Worm (Caenorhabditis elegans) whole organism, young adult: ENCODE results near the gene T01E8.1.
A peak's percentile ranks its signal among the peaks of the same experiment; 100 is the strongest.

Experiments
- B0035.1 ChIP-seq: sonication (generic microtip); optimal IDR thresholded peaks from 2 replicates; lab custom pipeline; 2016; ENCODE audit warnings: missing genetic modification characterization, mild to moderate bottlenecking, missing compliant biosample characterization, missing genotype, missing genetic modification reagents
- B0261.1 ChIP-seq: sonication (generic microtip); optimal IDR thresholded peaks from 2 replicates; lab custom pipeline; 2016; ENCODE audit warnings: mild to moderate bottlenecking, missing genetic modification characterization, moderate library complexity, missing compliant biosample characterization
- B0336.3 ChIP-seq: fragments of 200-800 bp; sonication (Bioruptor generic); IDR thresholded peaks from 2 replicates; pipeline ENCODE4 v1.3.6; 2022; ENCODE audit warnings: missing genetic modification characterization, missing compliant biosample characterization
- C06A6.2 ChIP-seq: fragments of 200-800 bp; sonication (Bioruptor generic); conservative IDR thresholded peaks from 2 replicates; pipeline ENCODE4 v1.3.6; 2022; ENCODE audit warnings: missing genetic modification characterization, missing compliant biosample characterization
- F37B4.10 ChIP-seq: fragments of 200-800 bp; sonication (Bioruptor generic); IDR thresholded peaks from 2 replicates; pipeline ENCODE4 v1.3.6; 2022; ENCODE audit warnings: missing genetic modification characterization, missing compliant biosample characterization
- F57A8.1 ChIP-seq: fragments of 200-800 bp; sonication (Bioruptor generic); optimal IDR thresholded peaks from 2 replicates; lab custom pipeline; 2018; ENCODE audit warnings: mild to moderate bottlenecking, missing genetic modification characterization, moderate library complexity, missing compliant biosample characterization
- T07F8.4 ChIP-seq: sonication (generic microtip); optimal IDR thresholded peaks from 2 replicates; lab custom pipeline; 2016; ENCODE audit warnings: mild to moderate bottlenecking, missing genetic modification characterization, moderate library complexity, missing compliant biosample characterization
- Y53G8AR.9 ChIP-seq: fragments of 200-800 bp; sonication (Bioruptor generic); conservative IDR thresholded peaks from 2 replicates; pipeline ENCODE4 v1.3.6; 2022; ENCODE audit warnings: missing genetic modification reagents, missing genetic modification characterization, missing compliant biosample characterization
- Y67H2A.10 ChIP-seq: fragments of 200-800 bp; sonication (Bioruptor generic); conservative IDR thresholded peaks from 2 replicates; pipeline ENCODE4 v1.3.6; 2022; ENCODE audit warnings: missing genetic modification reagents, missing genetic modification characterization, missing compliant biosample characterization
- Y79H2A.3 ChIP-seq: fragments of 200-800 bp; sonication (Bioruptor generic); conservative IDR thresholded peaks from 2 replicates; pipeline ENCODE4 v1.3.6; 2022; ENCODE audit warnings: missing genetic modification reagents, missing genetic modification characterization, missing compliant biosample characterization
- Y95B8A.8 ChIP-seq: fragments of 200-800 bp; sonication (Bioruptor generic); IDR thresholded peaks from 2 replicates; pipeline ENCODE4 v1.3.6; 2022; ENCODE audit warnings: missing genetic modification reagents, missing genetic modification characterization, missing compliant biosample characterization
- ZK185.1 ChIP-seq: sonication (generic microtip); optimal IDR thresholded peaks from 2 replicates; lab custom pipeline; 2016; ENCODE audit warnings: mild to moderate bottlenecking, missing genetic modification characterization, missing compliant biosample characterization; ENCODE audit not compliant: poor library complexity, severe bottlenecking
- aptf-3 ChIP-seq: fragments of 200-800 bp; sonication (Bioruptor generic); IDR thresholded peaks from 2 replicates; pipeline ENCODE4 v1.3.6; 2022; ENCODE audit warnings: missing genetic modification characterization, missing compliant biosample characterization
- atf-7 ChIP-seq: sonication (generic microtip); optimal IDR thresholded peaks from 2 replicates; lab custom pipeline; 2017; ENCODE audit warnings: mild to moderate bottlenecking, missing genetic modification characterization, missing compliant biosample characterization
- attf-5 ChIP-seq: fragments of 200-800 bp; sonication (Bioruptor generic); optimal IDR thresholded peaks from 2 replicates; lab custom pipeline; 2018; ENCODE audit warnings: mild to moderate bottlenecking, missing genetic modification characterization, missing compliant biosample characterization
- attf-6 ChIP-seq: fragments of 200-800 bp; sonication (Bioruptor generic); IDR thresholded peaks from 2 replicates; pipeline ENCODE4 v1.3.6; 2022; ENCODE audit warnings: missing genetic modification reagents, missing genetic modification characterization, missing compliant biosample characterization
- bed-1 ChIP-seq: fragments of 200-800 bp; sonication (Bioruptor generic); IDR thresholded peaks from 2 replicates; pipeline ENCODE4 v1.3.6; 2022; ENCODE audit warnings: missing genetic modification reagents, missing genetic modification characterization, missing compliant biosample characterization
- dox-1 ChIP-seq: fragments of 200-800 bp; sonication (Bioruptor generic); IDR thresholded peaks from 2 replicates; pipeline ENCODE4 v1.3.6; 2022; ENCODE audit warnings: missing genetic modification reagents, missing genetic modification characterization, missing compliant biosample characterization
- dpff-1 ChIP-seq: sonication (generic microtip); optimal IDR thresholded peaks from 2 replicates; lab custom pipeline; 2017; ENCODE audit warnings: mild to moderate bottlenecking, missing genetic modification characterization, missing compliant biosample characterization
- ets-4 ChIP-seq: fragments of 200-800 bp; sonication (Bioruptor generic); optimal IDR thresholded peaks from 2 replicates; lab custom pipeline; 2018; ENCODE audit warnings: mild to moderate bottlenecking, missing genetic modification characterization, missing compliant biosample characterization
- fkh-3 ChIP-seq: sonication (generic microtip); optimal IDR thresholded peaks from 2 replicates; lab custom pipeline; 2016; ENCODE audit warnings: mild to moderate bottlenecking, missing genetic modification characterization, missing compliant biosample characterization
- hlh-12 ChIP-seq: sonication (generic microtip); optimal IDR thresholded peaks from 2 replicates; lab custom pipeline; 2016; ENCODE audit warnings: missing genetic modification characterization, missing compliant biosample characterization
- hlh-26 ChIP-seq: fragments of 200-800 bp; sonication (Bioruptor generic); conservative IDR thresholded peaks from 2 replicates; pipeline ENCODE4 v1.3.6; 2022; ENCODE audit warnings: missing genetic modification reagents, missing genetic modification characterization, missing compliant biosample characterization
- hmg-1.2 ChIP-seq: fragments of 200-800 bp; sonication (Bioruptor generic); IDR thresholded peaks from 2 replicates; pipeline ENCODE4 v1.3.6; 2022; ENCODE audit warnings: missing genetic modification reagents, missing genetic modification characterization, missing compliant biosample characterization
- hmg-20 ChIP-seq: fragments of 200-800 bp; sonication (Bioruptor generic); IDR thresholded peaks from 2 replicates; pipeline ENCODE4 v1.3.6; 2022; ENCODE audit warnings: missing genetic modification reagents, missing genetic modification characterization, missing compliant biosample characterization
- lag-1 ChIP-seq: fragments of 200-800 bp; sonication (Bioruptor generic); IDR thresholded peaks from 2 replicates; pipeline ENCODE4 v1.3.6; 2022; ENCODE audit warnings: missing genetic modification reagents, missing genetic modification characterization, missing compliant biosample characterization
- let-526 ChIP-seq: fragments of 200-800 bp; sonication (Bioruptor generic); IDR thresholded peaks from 2 replicates; pipeline ENCODE4 v1.3.6; 2022; ENCODE audit warnings: missing genetic modification reagents, missing genetic modification characterization, missing compliant biosample characterization
- lin-26 ChIP-seq: fragments of 200-800 bp; sonication (Bioruptor generic); IDR thresholded peaks from 2 replicates; pipeline ENCODE4 v1.3.6; 2022; ENCODE audit warnings: missing genetic modification reagents, missing genetic modification characterization, missing compliant biosample characterization
- madf-10 ChIP-seq: sonication (generic microtip); optimal IDR thresholded peaks from 2 replicates; lab custom pipeline; 2016; ENCODE audit warnings: mild to moderate bottlenecking, missing genetic modification characterization, missing compliant biosample characterization
- mcd-1 ChIP-seq: fragments of 200-800 bp; sonication (Bioruptor generic); IDR thresholded peaks from 2 replicates; pipeline ENCODE4 v1.3.6; 2022; ENCODE audit warnings: missing genetic modification reagents, missing genetic modification characterization, missing compliant biosample characterization
- mel-28 ChIP-seq: sonication (generic microtip); optimal IDR thresholded peaks from 2 replicates; lab custom pipeline; 2016; ENCODE audit warnings: borderline replicate concordance, mild to moderate bottlenecking, missing genetic modification characterization, missing compliant biosample characterization
- nhr-120 ChIP-seq: fragments of 200-800 bp; sonication (Bioruptor generic); IDR thresholded peaks from 2 replicates; pipeline ENCODE4 v1.3.6; 2022; ENCODE audit warnings: missing genetic modification characterization, missing compliant biosample characterization
- nhr-27 ChIP-seq: fragments of 200-800 bp; sonication (Bioruptor generic); optimal IDR thresholded peaks from 2 replicates; lab custom pipeline; 2018; ENCODE audit warnings: mild to moderate bottlenecking, missing genetic modification characterization, moderate library complexity, missing compliant biosample characterization
- nhr-90 ChIP-seq: sonication (generic microtip); optimal IDR thresholded peaks from 2 replicates; lab custom pipeline; 2016; ENCODE audit warnings: missing genotype, mild to moderate bottlenecking, missing genetic modification characterization, missing compliant biosample characterization
- pha-4 ChIP-seq: fragments of 150-350 bp; sonication (generic microtip); optimal IDR thresholded peaks from 2 replicates; lab custom pipeline; 2014; ENCODE audit warnings: missing biosample characterization, missing genetic modification reagents, missing genetic modification characterization
- repo-1 ChIP-seq: sonication (generic microtip); optimal IDR thresholded peaks from 2 replicates; lab custom pipeline; 2017; ENCODE audit warnings: mild to moderate bottlenecking, missing genetic modification characterization, missing compliant biosample characterization
- rpc-1 ChIP-seq, 2 experiments: fragments of 150-350 bp in 1 of 2; sonication (generic microtip) in 1 of 2; optimal IDR thresholded peaks; 2 replicates each; lab custom pipeline; 2014 to 2018; ENCODE audit warnings: missing biosample characterization in 1 of 2, missing genetic modification characterization in 1 of 2, missing genetic modification reagents in 1 of 2, missing genotype in 1 of 2
- snpc-1.1 ChIP-seq: sonication (generic microtip); optimal IDR thresholded peaks from 2 replicates; lab custom pipeline; 2017; ENCODE audit warnings: missing genetic modification characterization, mild to moderate bottlenecking, missing compliant biosample characterization, antibody characterized with exemption, moderate library complexity, missing genotype, missing genetic modification reagents; ENCODE audit not compliant: insufficient read depth
- snpc-3.4 ChIP-seq: sonication (generic microtip); optimal IDR thresholded peaks from 2 replicates; lab custom pipeline; 2017; ENCODE audit warnings: missing genetic modification characterization, mild to moderate bottlenecking, missing compliant biosample characterization, antibody characterized with exemption, moderate library complexity, missing genotype, missing genetic modification reagents
- somi-1 ChIP-seq: fragments of 200-800 bp; sonication (Bioruptor generic); optimal IDR thresholded peaks from 2 replicates; lab custom pipeline; 2018; ENCODE audit warnings: mild to moderate bottlenecking, missing genetic modification characterization, missing compliant biosample characterization
- sptf-2 ChIP-seq: fragments of 200-800 bp; sonication (Bioruptor generic); optimal IDR thresholded peaks from 2 replicates; lab custom pipeline; 2018; ENCODE audit warnings: mild to moderate bottlenecking, missing genetic modification characterization, missing compliant biosample characterization
- tbp1 ChIP-seq: fragments of 200-800 bp; sonication (Bioruptor generic); optimal IDR thresholded peaks from 2 replicates; lab custom pipeline; 2018; ENCODE audit warnings: mild to moderate bottlenecking, missing genetic modification characterization, missing compliant biosample characterization
- tbx-9 ChIP-seq: sonication (generic microtip); optimal IDR thresholded peaks from 2 replicates; lab custom pipeline; 2016; ENCODE audit warnings: borderline replicate concordance, missing genetic modification characterization, inconsistent platforms, missing compliant biosample characterization
- tlf-1 ChIP-seq: fragments of 200-800 bp; sonication (Bioruptor generic); optimal IDR thresholded peaks from 2 replicates; lab custom pipeline; 2018; ENCODE audit warnings: mild to moderate bottlenecking, missing genetic modification characterization, missing compliant biosample characterization
- ztf-18 ChIP-seq: sonication (generic microtip); optimal IDR thresholded peaks from 2 replicates; lab custom pipeline; 2016; ENCODE audit warnings: missing genotype, mild to moderate bottlenecking, missing genetic modification characterization, missing compliant biosample characterization
- ztf-28 ChIP-seq: fragments of 200-800 bp; sonication (Bioruptor generic); IDR thresholded peaks from 2 replicates; pipeline ENCODE4 v1.3.6; 2022; ENCODE audit warnings: missing genetic modification reagents, missing genetic modification characterization, missing compliant biosample characterization
- ztf-3 ChIP-seq: fragments of 200-800 bp; sonication (Bioruptor generic); optimal IDR thresholded peaks from 2 replicates; lab custom pipeline; 2018; ENCODE audit warnings: mild to moderate bottlenecking, missing genetic modification characterization, missing compliant biosample characterization
- ztf-6 ChIP-seq: fragments of 200-800 bp; sonication (Bioruptor generic); IDR thresholded peaks from 2 replicates; pipeline ENCODE4 v1.3.6; 2022; ENCODE audit warnings: missing genetic modification reagents, missing genetic modification characterization, missing compliant biosample characterization

The T01E8.1 gene

DNA sequence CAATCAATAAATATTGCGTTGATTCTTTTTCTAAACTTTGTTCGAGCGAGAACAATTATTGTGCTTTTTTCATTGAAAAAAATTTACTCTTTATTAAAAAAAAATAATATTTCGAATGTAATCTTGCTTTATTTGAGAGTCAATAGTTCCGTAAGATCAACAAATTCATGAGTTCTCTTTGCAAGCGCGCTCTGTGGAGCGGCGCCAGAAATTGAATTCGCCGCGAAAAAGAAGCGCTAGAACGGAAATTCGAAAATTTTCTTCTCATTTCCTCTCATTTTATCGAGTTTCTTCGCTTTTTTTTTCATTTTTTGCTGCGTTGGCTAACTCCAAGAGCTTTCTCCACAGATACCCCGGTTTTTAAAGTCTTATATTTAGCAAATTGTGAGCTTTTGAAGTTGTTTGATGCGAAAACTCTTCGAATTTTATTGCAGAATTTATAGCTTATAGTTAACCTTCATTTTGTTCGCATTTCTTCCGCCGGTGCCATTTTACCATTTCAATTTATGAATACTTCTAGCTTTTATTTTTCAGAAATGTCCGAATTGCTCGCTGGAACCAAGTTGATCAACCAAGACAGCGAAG is 9.3 kb upstream of the T01E8.1 start, which contains the start of gene R05H5.3 (continued):
- TF ChIP-seq tlf-1 (GFP tag; lab: Kevin White, UChicago) (peak; percentile 58), B0336.3 (GFP tag; lab: Robert Waterston, UW) (no peak), nhr-27 (no peak), lag-1 (no peak), attf-5 (GFP tag; lab: Kevin White, UChicago) (peak; percentile 76), madf-10 (tag; lab: Kevin White, UChicago) (peak; percentile 40), Y79H2A.3 (GFP tag; lab: Robert Waterston, UW) (peak; percentile 72; the same call in 1 of the 2 replicates), dox-1 (GFP tag; lab: Robert Waterston, UW) (no peak), ztf-28 (GFP tag; lab: Robert Waterston, UW) (no peak; the same call in none of the 2 replicates), B0035.1 (tag; lab: Kevin White, UChicago) (no peak), let-526 (GFP tag; lab: Robert Waterston, UW) (no peak), F37B4.10 (GFP tag; lab: Robert Waterston, UW) (no peak), tbx-9 (tag; lab: Kevin White, UChicago) (no peak), ets-4 (GFP tag; lab: Kevin White, UChicago) (no peak), C06A6.2 (GFP tag; lab: Robert Waterston, UW) (no peak), B0261.1 (tag; lab: Kevin White, UChicago) (no peak), mel-28 (tag; lab: Kevin White, UChicago) (no peak), attf-6 (GFP tag; lab: Robert Waterston, UW) (peak; percentile 49; the same call in 1 of the 2 replicates), ztf-3 (GFP tag; lab: Kevin White, UChicago) (no peak), mcd-1 (GFP tag; lab: Robert Waterston, UW) (peak; percentile 90), Y67H2A.10 (GFP tag; lab: Robert Waterston, UW) (peak; percentile 68), repo-1 (tag; lab: Kevin White, UChicago) (no peak), nhr-120 (GFP tag; lab: Robert Waterston, UW) (no peak), dpff-1 (tag; lab: Kevin White, UChicago) (no peak), Y53G8AR.9 (GFP tag; lab: Robert Waterston, UW) (no peak), sptf-2 (no peak), pha-4 (tag; lab: Kevin White, UChicago) (no peak), lin-26 (GFP tag; lab: Robert Waterston, UW) (no peak), ZK185.1 (tag; lab: Kevin White, UChicago) (peak; percentile 18), aptf-3 (GFP tag; lab: Robert Waterston, UW) (no peak), hmg-1.2 (GFP tag; lab: Robert Waterston, UW) (peak; percentile 66; the same call in 1 of the 2 replicates), bed-1 (GFP tag; lab: Robert Waterston, UW) (no peak), nhr-90 (tag; lab: Kevin White, UChicago) (no peak), tbp1 (GFP tag; lab: Kevin White, UChicago) (peak; percentile 57), rpc-1 (optimal IDR thresholded peaks at IDR 0.05; lab: Kevin White, UChicago) (no peak), rpc-1 (tag; optimal IDR thresholded peaks at IDR 0.05; lab: Kevin White, UChicago) (no peak), somi-1 (GFP tag; lab: Kevin White, UChicago) (no peak), T07F8.4 (tag; lab: Kevin White, UChicago) (no peak), hlh-26 (GFP tag; lab: Robert Waterston, UW) (no peak), hmg-20 (GFP tag; lab: Robert Waterston, UW) (no peak), F57A8.1 (GFP tag; lab: Kevin White, UChicago) (no peak), ztf-18 (tag; lab: Kevin White, UChicago) (peak; percentile 58), ztf-6 (GFP tag; lab: Robert Waterston, UW) (0 out of 2 replicates have a peak, but pooled peaks have one; percentile 36), atf-7 (no peak), hlh-12 (no peak), snpc-3.4 (tag; lab: Kevin White, UChicago) (peak; percentile 70), snpc-1.1 (peak; percentile 54), fkh-3 (tag; lab: Kevin White, UChicago) (no peak), Y95B8A.8 (GFP tag; lab: Robert Waterston, UW) (peak; percentile 75)
